Worm (Caenorhabditis elegans) whole organism, L4/young adult: Measurements from ENCODE around the gene ttr-36.

Source experiments
- dao-5 ChIP-seq: sonication (generic microtip); optimal IDR thresholded peaks from 2 replicates; lab custom pipeline; 2016; ENCODE audit warnings: missing genotype, missing genetic modification characterization, moderate library complexity, missing compliant biosample characterization
- him-1 ChIP-seq: sonication (generic microtip); optimal IDR thresholded peaks from 2 replicates; lab custom pipeline; 2016; ENCODE audit warnings: missing genotype, missing genetic modification reagents, missing genetic modification characterization, missing compliant biosample characterization

DNA sequence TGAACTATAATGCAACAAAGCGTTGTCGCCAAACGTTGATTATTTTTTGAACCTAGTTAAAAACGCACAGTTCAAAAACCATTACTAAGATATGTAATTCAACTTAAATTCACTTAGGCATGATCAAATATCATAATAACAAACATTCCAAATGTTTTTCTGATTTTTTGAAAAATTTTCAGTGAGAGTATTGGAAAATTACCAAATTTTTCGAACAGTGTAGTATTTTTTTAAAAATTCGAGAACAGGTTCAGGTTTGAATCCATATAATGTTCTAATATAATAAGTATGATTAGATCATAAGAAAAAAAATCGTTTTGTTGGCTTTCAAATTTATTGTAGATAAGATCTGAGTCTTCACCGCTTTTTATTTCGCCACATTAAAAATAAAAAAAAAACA lies 42.9 kb downstream of the ttr-36 start:
- TF ChIP-seq him-1, result no peak
- no peak for TF ChIP-seq dao-5 (tag; lab: Kevin White, UChicago)
